Worm (Caenorhabditis elegans) whole organism, young adult: ENCODE results near the gene C43D7.4.

Experiments
- ekl-4 ChIP-seq: fragments of 200-800 bp; sonication (Bioruptor generic); IDR thresholded peaks from 2 replicates; pipeline ENCODE4 v1.3.6; 2022; ENCODE audit warnings: missing genetic modification reagents, missing genetic modification characterization, missing compliant biosample characterization
- unc-62 ChIP-seq: fragments of 150-350 bp; optimal IDR thresholded peaks from 2 replicates; lab custom pipeline; 2014; ENCODE audit warnings: missing biosample characterization, missing genetic modification reagents, missing genetic modification characterization

DNA sequence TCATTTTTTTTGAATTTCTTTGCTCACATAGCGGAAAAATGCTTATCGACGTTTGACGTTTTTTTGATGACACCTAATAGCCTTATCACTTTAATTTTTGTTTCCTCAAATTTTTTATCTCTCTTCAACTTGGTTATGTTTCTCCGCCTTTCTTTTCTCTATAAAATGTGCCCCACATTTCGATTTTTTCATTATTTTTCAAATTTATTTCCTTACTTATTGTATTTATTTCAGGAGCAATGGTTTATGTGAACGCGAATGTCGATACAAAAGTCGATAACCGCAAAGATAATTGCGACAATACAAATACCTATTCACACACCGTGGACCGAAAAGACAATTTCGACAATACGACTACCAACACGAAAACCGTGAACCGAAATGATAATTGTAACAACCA, 1.9 kb downstream of the C43D7.4 start, which contains the start of gene sdz-6:
- no peak for TF ChIP-seq unc-62 (GFP tag; lab: Kevin White, UChicago)
- TF ChIP-seq ekl-4 (GFP tag; lab: Robert Waterston, UW), result no peak
